Worm (Caenorhabditis elegans): Measurements from ENCODE around the gene T03F7.7.
"Not testable (repeated sequence)": the region's sequence is repeated elsewhere in the genome, so short reads cannot be mapped to it uniquely, and the experiment has no call there.

The T03F7.7 gene

ce11 chrV:11279564-11279963, 31.7 kb upstream of the T03F7.7 start:
- TF ChIP-seq sptf-1 (tag; optimal IDR thresholded peaks at IDR 0.05) = no peak
- no peak for TF ChIP-seq pha-4 (tag; optimal IDR thresholded peaks at IDR 0.05)
- TF ChIP-seq elt-3 (tag; optimal IDR thresholded peaks at IDR 0.05) = no peak
- TF ChIP-seq nhr-12 (tag; optimal IDR thresholded peaks at IDR 0.05) = no peak

ce11 chrV:11281414-11282209, 29.6 kb upstream of the T03F7.7 start:
- TF ChIP-seq ces-1 (GFP tag; optimal IDR thresholded peaks at IDR 0.05) = peak; percentile 3
- TF ChIP-seq unc-39 (tag; optimal IDR thresholded peaks at IDR 0.05) = no peak
- TF ChIP-seq mep-1 (tag; optimal IDR thresholded peaks at IDR 0.05) = peak; percentile 7
- peak; percentile 39 for TF ChIP-seq ceh-39 (tag; optimal IDR thresholded peaks at IDR 0.05)
- peak; percentile 69 for TF ChIP-seq blmp-1 (tag; optimal IDR thresholded peaks at IDR 0.05)
- peak; percentile 38 for TF ChIP-seq unc-120 (tag; optimal IDR thresholded peaks at IDR 0.05; ENCODE audit: poor library complexity, severe bottlenecking)
- TF ChIP-seq hlh-1 (tag; optimal IDR thresholded peaks at IDR 0.05) = peak; percentile 91
- TF ChIP-seq unc-62 (GFP tag; optimal IDR thresholded peaks at IDR 0.05) = peak; percentile 39
- TF ChIP-seq sem-2 (GFP tag; optimal IDR thresholded peaks at IDR 0.05) = no peak
- TF ChIP-seq ztf-11 (tag; optimal IDR thresholded peaks at IDR 0.05) = no peak
- TF ChIP-seq elt-1 (tag; optimal IDR thresholded peaks at IDR 0.05; ENCODE audit: borderline replicate concordance, insufficient read depth) = peak; percentile 41
- no peak for TF ChIP-seq cnd-1 (tag; optimal IDR thresholded peaks at IDR 0.05)
- TF ChIP-seq elt-3 (tag; optimal IDR thresholded peaks at IDR 0.05) = no peak
- no peak for TF ChIP-seq nhr-28 (tag; optimal IDR thresholded peaks at IDR 0.05)
- peak; percentile 65 for TF ChIP-seq ham-2 (GFP tag; optimal IDR thresholded peaks at IDR 0.05)

- TF ChIP-seq snpc-4 (tag; optimal IDR thresholded peaks at IDR 0.05) (no peak), unc-39 (tag; optimal IDR thresholded peaks at IDR 0.05) (no peak), lin-32 (GFP tag; optimal IDR thresholded peaks at IDR 0.05) (no peak), tbx-8 (GFP tag; optimal IDR thresholded peaks at IDR 0.05) (no peak), cnd-1 (tag; optimal IDR thresholded peaks at IDR 0.05) (no peak), ztf-11 (tag; optimal IDR thresholded peaks at IDR 0.05) (no peak), M03D4.4 (tag; optimal IDR thresholded peaks at IDR 0.05) (no peak), elt-3 (tag; optimal IDR thresholded peaks at IDR 0.05) (no peak), drap-1 (GFP tag; optimal IDR thresholded peaks at IDR 0.05) (no peak), nhr-237 (tag; optimal IDR thresholded peaks at IDR 0.05) (no peak), ceh-43 (GFP tag; optimal IDR thresholded peaks at IDR 0.05) (no peak)
Measured at ce11 chrV:11282272-11282671, 28.9 kb upstream of the T03F7.7 start, which contains the start of gene gly-20. TSS of gene gly-20 (plus strand) at chrV:11282572.

ce11 chrV:11286114-11286513, 25.1 kb upstream of the T03F7.7 start, which contains the start of gene C03E10.3:
TSS of gene C03E10.3 (plus strand) at chrV:11286414.
- TF ChIP-seq M03D4.4 (tag; optimal IDR thresholded peaks at IDR 0.05); nhr-2 (tag; optimal IDR thresholded peaks at IDR 0.05); elt-1 (tag; optimal IDR thresholded peaks at IDR 0.05; ENCODE audit: borderline replicate concordance, insufficient read depth): not testable (repeated sequence)

ce11 chrV:11290888-11291287, 20.3 kb upstream of the T03F7.7 start, which contains the start of gene C03E10.1:
TSS of gene C03E10.1 (plus strand) at chrV:11291188.
- TF ChIP-seq lin-32 (GFP tag; optimal IDR thresholded peaks at IDR 0.05) (no peak), unc-39 (tag; optimal IDR thresholded peaks at IDR 0.05) (no peak), snpc-4 (tag; optimal IDR thresholded peaks at IDR 0.05) (no peak)

- TF ChIP-seq nhr-2 (tag; optimal IDR thresholded peaks at IDR 0.05) (no peak), ham-2 (GFP tag; optimal IDR thresholded peaks at IDR 0.05) (no peak), ces-1 (GFP tag; optimal IDR thresholded peaks at IDR 0.05) (no peak), nhr-76 (tag; optimal IDR thresholded peaks at IDR 0.05) (no peak)
Measured at ce11 chrV:11292682-11293081, 18.5 kb upstream of the T03F7.7 start.

ce11 chrV:11294393-11294792, 16.8 kb upstream of the T03F7.7 start, which contains the start of gene T03F7.6:
TSS of gene T03F7.6 (plus strand) at chrV:11294693.
- no peak for TF ChIP-seq sem-2 (GFP tag; optimal IDR thresholded peaks at IDR 0.05)
- no peak for TF ChIP-seq cnd-1 (tag; optimal IDR thresholded peaks at IDR 0.05)
- TF ChIP-seq ceh-83 (GFP tag; optimal IDR thresholded peaks at IDR 0.05) = no peak
- TF ChIP-seq ham-2 (GFP tag; optimal IDR thresholded peaks at IDR 0.05) = no peak
- TF ChIP-seq hlh-1 (tag; optimal IDR thresholded peaks at IDR 0.05) = no peak
- TF ChIP-seq drap-1 (GFP tag; optimal IDR thresholded peaks at IDR 0.05) = no peak
- no peak for TF ChIP-seq elt-1 (tag; optimal IDR thresholded peaks at IDR 0.05; ENCODE audit: borderline replicate concordance, insufficient read depth)
- TF ChIP-seq ces-1 (GFP tag; optimal IDR thresholded peaks at IDR 0.05) = no peak
- no peak for TF ChIP-seq bed-3 (GFP tag; optimal IDR thresholded peaks at IDR 0.05)
- TF ChIP-seq blmp-1 (tag; optimal IDR thresholded peaks at IDR 0.05) = no peak
- TF ChIP-seq zip-8 (tag; optimal IDR thresholded peaks at IDR 0.05) = no peak
- no peak for TF ChIP-seq ceh-39 (tag; optimal IDR thresholded peaks at IDR 0.05)
- TF ChIP-seq M03D4.4 (tag; optimal IDR thresholded peaks at IDR 0.05) = no peak
- no peak for TF ChIP-seq ztf-11 (tag; optimal IDR thresholded peaks at IDR 0.05)
- TF ChIP-seq nhr-76 (tag; optimal IDR thresholded peaks at IDR 0.05) = no peak
- no peak for TF ChIP-seq ceh-43 (GFP tag; optimal IDR thresholded peaks at IDR 0.05)

Measured in whole organism, mixed stage, embryonic.